Worm (Caenorhabditis elegans): ENCODE results near the gene Y62H9A.7.

The Y62H9A.7 gene

DNA sequence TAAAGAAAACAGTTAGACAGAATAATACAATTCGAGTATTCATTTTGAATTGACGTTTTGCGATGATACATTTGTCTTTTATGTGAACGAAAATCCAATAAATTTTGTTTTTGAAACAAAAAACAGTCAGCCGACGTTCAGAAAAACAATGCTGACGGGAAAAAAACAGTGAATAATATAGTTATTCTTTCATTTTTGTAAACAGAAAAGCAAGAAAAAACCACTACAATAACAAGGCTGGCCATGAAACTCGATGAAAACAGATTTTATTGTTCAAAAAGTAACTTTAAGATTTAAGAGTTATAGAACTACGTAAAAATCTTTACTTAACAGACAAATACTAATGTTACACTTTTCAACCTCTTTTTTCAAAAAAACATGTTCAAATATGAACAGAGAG lies 35.4 kb downstream of the Y62H9A.7 start, which contains the start of gene F54F7.3:
Gene F54F7.3 (minus strand): TSS at position 101 of the 400 bp plus-strand sequence.
- no peak for TF ChIP-seq jun-1 (tag; optimal IDR thresholded peaks at IDR 0.05)
- no peak for TF ChIP-seq ceh-44 (GFP tag; IDR thresholded peaks at IDR 0.05)
- no peak for TF ChIP-seq mxl-3 (GFP tag; optimal IDR thresholded peaks at IDR 0.05)
- no peak for TF ChIP-seq nhr-41 (GFP tag; IDR thresholded peaks at IDR 0.05)
- TF ChIP-seq mes-2 (tag; optimal IDR thresholded peaks at IDR 0.05; ENCODE audit: poor library complexity, severe bottlenecking) = no peak
- TF ChIP-seq nhr-237 (tag; optimal IDR thresholded peaks at IDR 0.05) = no peak
- no peak for TF ChIP-seq lin-29 (GFP tag; IDR thresholded peaks at IDR 0.05)
- no peak for TF ChIP-seq zip-2 (tag; optimal IDR thresholded peaks at IDR 0.05)
- TF ChIP-seq R02D3.7 (tag; optimal IDR thresholded peaks at IDR 0.05) = no peak
- TF ChIP-seq lin-15B (tag; optimal IDR thresholded peaks at IDR 0.05) = no peak
- no peak for TF ChIP-seq T26A8.4 (GFP tag; IDR thresholded peaks at IDR 0.05)
- TF ChIP-seq lin-13 (GFP tag; optimal IDR thresholded peaks at IDR 0.05) = no peak
- no peak for TF ChIP-seq egl-43 (GFP tag; IDR thresholded peaks at IDR 0.05)
- TF ChIP-seq ceh-32 (tag; optimal IDR thresholded peaks at IDR 0.05; ENCODE audit: poor library complexity) = no peak
- TF ChIP-seq ZK546.5 (tag; optimal IDR thresholded peaks at IDR 0.05) = no peak
- no peak for TF ChIP-seq daf-8 (GFP tag; IDR thresholded peaks at IDR 0.05)
- no peak for TF ChIP-seq ces-1 (GFP tag; optimal IDR thresholded peaks at IDR 0.05)

DNA sequence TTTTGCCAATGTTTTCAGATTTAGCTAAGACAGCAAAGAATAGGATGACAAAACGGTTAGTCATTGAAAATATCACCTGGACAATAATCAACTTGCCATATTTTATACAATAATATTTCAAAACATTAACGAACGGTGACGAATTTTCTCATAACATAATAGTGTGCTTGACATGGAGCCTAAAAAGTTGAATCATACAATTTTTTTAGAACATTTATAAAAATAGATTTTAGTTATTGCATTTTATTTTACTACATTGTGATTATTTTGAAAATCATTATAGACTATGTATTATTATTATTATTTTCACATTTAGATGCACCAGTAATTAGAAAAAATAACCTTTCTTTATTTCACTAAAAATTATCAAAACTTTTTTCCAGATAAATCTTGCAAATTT lies 36.9 kb downstream of the Y62H9A.7 start, which contains the start of gene F54F7.9:
Gene F54F7.9 (minus strand): TSS at position 101 of the 400 bp plus-strand sequence.
- TF ChIP-seq zfp-3 (GFP tag; conservative IDR thresholded peaks at IDR 0.05) (no peak), lim-7 (GFP tag; IDR thresholded peaks at IDR 0.05) (no peak), ceh-44 (GFP tag; IDR thresholded peaks at IDR 0.05) (no peak), dmd-6 (GFP tag; IDR thresholded peaks at IDR 0.05) (no peak), spr-1 (tag; optimal IDR thresholded peaks at IDR 0.05) (no peak), aly-2 (tag; optimal IDR thresholded peaks at IDR 0.05) (no peak), mxl-2 (GFP tag; conservative IDR thresholded peaks at IDR 0.05) (no peak), daf-19 (GFP tag; conservative IDR thresholded peaks at IDR 0.05) (no peak), tra-1 (GFP tag; IDR thresholded peaks at IDR 0.05) (no peak), vab-7 (GFP tag; IDR thresholded peaks at IDR 0.05) (no peak), hlh-11 (tag; optimal IDR thresholded peaks at IDR 0.05) (no peak), F37D6.2 (tag; optimal IDR thresholded peaks at IDR 0.05) (no peak), spr-3 (GFP tag; optimal IDR thresholded peaks at IDR 0.05) (no peak), nhr-102 (tag; optimal IDR thresholded peaks at IDR 0.05) (no peak)

DNA sequence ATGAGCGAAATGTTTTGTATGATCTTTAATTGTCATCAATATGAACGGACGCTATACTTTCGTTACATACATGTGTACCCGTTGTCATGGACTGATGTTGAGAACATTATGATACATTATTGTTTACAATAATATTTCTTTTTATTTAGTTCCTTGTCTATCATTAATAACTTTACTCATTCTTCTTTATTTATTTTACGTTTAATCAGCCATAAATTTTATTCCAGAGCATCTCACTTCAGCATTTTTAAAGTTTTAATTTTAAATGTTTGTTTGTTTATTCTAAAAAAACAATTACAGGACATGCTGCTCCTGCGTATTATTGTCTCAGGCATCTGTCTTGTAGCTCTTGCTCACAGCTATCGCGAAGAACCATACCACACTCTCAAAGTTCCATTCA lies 42.1 kb downstream of the Y62H9A.7 start, which contains the start of gene F54F7.2:
Gene F54F7.2 (plus strand): TSS at position 301 of the 400 bp plus-strand sequence.
- TF ChIP-seq F26F4.8 (GFP tag; conservative IDR thresholded peaks at IDR 0.05) (no peak), zip-2 (tag; optimal IDR thresholded peaks at IDR 0.05) (no peak), egl-27 (tag; optimal IDR thresholded peaks at IDR 0.05) (no peak)

DNA sequence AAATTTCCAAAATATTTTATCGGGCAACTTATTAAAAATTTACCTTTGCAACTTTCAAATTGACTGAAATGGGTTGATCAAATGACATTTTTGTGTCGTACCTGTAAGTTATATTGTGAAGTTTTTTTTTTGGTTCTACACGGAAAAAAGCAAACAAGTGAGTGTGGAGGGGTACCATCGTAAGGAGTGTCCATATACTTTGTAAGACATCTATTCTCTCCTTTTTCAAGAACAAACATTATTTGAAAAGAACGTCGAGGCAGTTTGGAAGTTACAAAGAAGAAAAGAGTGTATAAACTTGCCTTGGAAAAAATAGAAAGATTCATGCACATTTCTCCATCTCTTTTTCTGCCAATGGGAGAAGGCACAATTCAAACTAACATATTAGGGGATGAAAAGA lies 48.1 kb downstream of the Y62H9A.7 start, which contains the start of gene taf-7.1:
Gene taf-7.1 (minus strand): TSS at position 101 of the 400 bp plus-strand sequence.
- TF ChIP-seq jun-1 (tag; optimal IDR thresholded peaks at IDR 0.05) (no peak), spr-3 (GFP tag; optimal IDR thresholded peaks at IDR 0.05) (no peak), nhr-42 (GFP tag; IDR thresholded peaks at IDR 0.05) (no peak), nhr-11 (tag; optimal IDR thresholded peaks at IDR 0.05) (no peak)
